Worm (Caenorhabditis elegans): ENCODE measurements around the gene srx-78.

srx-78 gene

DNA sequence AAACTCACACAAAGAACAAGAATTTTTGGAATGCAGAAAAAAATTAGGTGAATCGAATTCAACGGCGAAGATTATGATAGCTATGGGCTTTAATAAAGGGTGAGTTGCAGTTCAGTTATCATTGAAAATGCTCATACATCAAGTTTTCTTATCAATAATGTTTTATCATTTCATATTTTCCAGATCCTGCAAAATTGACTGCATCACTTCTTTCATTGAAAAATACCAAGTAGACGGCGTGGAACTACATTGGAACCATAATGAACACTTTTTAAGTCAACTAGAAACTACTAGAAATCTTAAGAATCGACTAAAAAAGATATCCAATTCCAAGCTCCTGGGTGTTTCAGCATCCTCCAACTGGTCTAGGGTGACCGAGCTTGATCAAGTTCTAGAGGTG, 48.4 kb downstream of the srx-78 start, which contains the start of gene K08F9.1:
Gene K08F9.1 (minus strand): TSS at position 101 of the 400 bp plus-strand sequence.
- TF ChIP-seq sea-1 (GFP tag; conservative IDR thresholded peaks at IDR 0.05) (no peak), hmg-4 (GFP tag; optimal IDR thresholded peaks at IDR 0.05) (no peak), ets-7 (tag; optimal IDR thresholded peaks at IDR 0.05) (no peak), hmbx-1 (tag; optimal IDR thresholded peaks at IDR 0.05) (no peak), scrt-1 (GFP tag; IDR thresholded peaks at IDR 0.05) (no peak), hnd-1 (tag; optimal IDR thresholded peaks at IDR 0.05) (no peak), ceh-36 (tag; optimal IDR thresholded peaks at IDR 0.05) (no peak), B0310.2 (tag; optimal IDR thresholded peaks at IDR 0.05) (no peak)

DNA sequence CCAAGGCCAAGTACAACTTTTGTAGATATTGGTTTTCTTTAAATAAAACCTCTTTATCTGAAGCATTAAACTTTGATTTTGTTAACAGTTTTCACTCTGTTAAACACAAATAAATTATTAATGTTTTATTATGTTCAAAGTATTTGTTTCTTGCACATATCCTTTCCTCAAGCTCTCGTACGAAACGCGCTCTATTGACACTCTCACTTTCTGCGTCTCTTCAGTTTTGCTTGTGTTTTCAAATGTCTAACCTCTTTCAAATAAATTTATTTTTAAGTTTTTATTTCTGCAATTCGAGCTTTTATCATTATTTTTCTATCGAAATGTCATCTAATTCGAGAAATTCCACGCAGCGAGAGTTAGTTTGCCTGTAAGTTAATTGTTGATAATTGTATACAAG, 48.9 kb downstream of the srx-78 start, which contains the start of gene K08F9.4:
Gene K08F9.4 (plus strand): TSS at position 222 of the 400 bp plus-strand sequence.
- TF ChIP-seq hmg-4 (GFP tag; optimal IDR thresholded peaks at IDR 0.05), result no peak
- no peak for TF ChIP-seq hmbx-1 (tag; optimal IDR thresholded peaks at IDR 0.05)
- no peak for TF ChIP-seq ets-7 (tag; optimal IDR thresholded peaks at IDR 0.05)
- no peak for TF ChIP-seq F13C5.2 (tag; optimal IDR thresholded peaks at IDR 0.05)
- no peak for TF ChIP-seq B0310.2 (tag; optimal IDR thresholded peaks at IDR 0.05)
- no peak for TF ChIP-seq tbx-37 (GFP tag; conservative IDR thresholded peaks at IDR 0.05)
- TF ChIP-seq tra-4 (tag; optimal IDR thresholded peaks at IDR 0.05), result no peak
- TF ChIP-seq flt-1 (GFP tag; IDR thresholded peaks at IDR 0.05), result no peak
- TF ChIP-seq tbx-11 (GFP tag; IDR thresholded peaks at IDR 0.05), result no peak
- TF ChIP-seq aly-1 (tag; optimal IDR thresholded peaks at IDR 0.05), result no peak
- no peak for TF ChIP-seq sea-1 (GFP tag; conservative IDR thresholded peaks at IDR 0.05)
- TF ChIP-seq ama-1 (optimal IDR thresholded peaks at IDR 0.05), result no peak
- TF ChIP-seq scrt-1 (GFP tag; IDR thresholded peaks at IDR 0.05), result no peak
- no peak for TF ChIP-seq pes-1 (GFP tag; IDR thresholded peaks at IDR 0.05)
- TF ChIP-seq hnd-1 (tag; optimal IDR thresholded peaks at IDR 0.05), result no peak
- TF ChIP-seq ceh-13 (GFP tag; optimal IDR thresholded peaks at IDR 0.05), result no peak
- TF ChIP-seq ceh-36 (tag; optimal IDR thresholded peaks at IDR 0.05), result no peak

Data from whole organism, early embryonic.